Fruit fly (Drosophila melanogaster) S2 (cell line): ENCODE measurements around the gene Alg10.

Experiments used
- CG8478 ChIP-seq: fragments of >200 bp; optimal IDR thresholded peaks from 2 replicates; lab custom pipeline; 2018
- CTCF ChIP-seq, 2 experiments: fragments of >200 bp; optimal IDR thresholded peaks; 2 replicates each; lab custom pipeline; 2018

DNA sequence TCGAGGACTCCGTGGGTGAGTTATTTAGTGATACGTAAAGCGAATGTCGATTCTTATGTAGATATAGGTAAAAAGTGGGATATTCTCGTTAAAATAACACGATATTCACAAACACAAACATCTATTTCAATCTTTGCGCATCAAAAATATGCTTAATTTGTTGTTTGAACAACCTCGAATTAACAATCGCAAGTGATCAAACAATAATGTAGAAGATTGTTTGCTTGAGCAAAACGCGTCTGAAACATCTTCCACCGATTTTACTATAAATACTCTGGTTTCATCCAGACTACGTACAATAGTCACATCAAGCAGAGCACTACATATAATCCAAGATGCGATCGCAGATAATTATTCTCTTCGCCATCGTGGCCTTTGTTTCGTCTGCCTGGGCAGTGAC lies 34.2 kb upstream of the Alg10 start, which contains the start of gene nol:
- TF ChIP-seq CG8478 (lab: Kevin White, UChicago) (no peak), CTCF (optimal IDR thresholded peaks at IDR 0.05; lab: Kevin White, UChicago) (no peak)
